Worm (Caenorhabditis elegans): ENCODE data around the gene symk-1.

The symk-1 gene

DNA sequence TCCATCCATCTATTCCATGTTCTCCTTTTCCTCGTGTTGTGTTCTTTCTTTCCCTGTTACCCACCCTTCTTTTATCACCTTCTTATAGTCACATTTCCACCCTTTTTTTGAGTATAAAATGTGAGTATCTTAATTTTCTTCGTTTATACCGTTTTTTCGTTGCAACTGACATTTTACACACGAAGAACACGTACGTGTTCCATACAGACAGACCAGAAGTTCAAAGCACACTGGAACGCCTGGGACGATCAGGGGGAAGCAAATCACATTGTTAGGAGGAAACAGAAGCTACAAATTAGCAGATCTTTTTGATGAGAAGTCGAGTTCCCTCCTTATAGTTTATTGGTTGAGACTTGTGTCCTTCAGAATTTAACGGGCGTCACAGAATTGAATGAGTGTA lies 45.6 kb downstream of the symk-1 start:
- TF ChIP-seq ham-2 (GFP tag; optimal IDR thresholded peaks at IDR 0.05): no peak
- peak; percentile 26 for TF ChIP-seq sptf-1 (tag; optimal IDR thresholded peaks at IDR 0.05)

DNA sequence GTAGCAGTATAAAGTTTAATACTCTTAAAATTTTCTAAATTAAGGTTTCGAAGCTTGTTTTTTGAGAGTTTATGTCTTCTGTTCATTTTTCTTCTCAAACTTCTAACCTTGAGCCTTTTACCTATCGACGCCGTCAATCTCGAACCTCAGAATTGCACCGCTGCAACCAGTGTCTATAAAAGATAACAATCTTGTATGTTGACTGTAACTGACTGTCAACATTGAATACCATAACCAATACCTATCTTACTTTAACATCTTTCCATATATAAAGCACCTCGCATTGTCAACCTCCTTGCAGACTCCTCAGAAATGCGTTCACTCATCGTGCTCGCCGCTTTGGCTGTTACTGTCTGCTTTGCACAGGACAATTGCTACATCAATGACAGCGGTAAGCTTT lies 48.6 kb downstream of the symk-1 start, which contains the start of gene grd-5:
TSS of gene grd-5 (plus strand) at position 295 of the 400 bp plus-strand sequence.
- TF ChIP-seq cnd-1 (tag; optimal IDR thresholded peaks at IDR 0.05): no peak
- TF ChIP-seq nhr-28 (tag; optimal IDR thresholded peaks at IDR 0.05): no peak
- no peak for TF ChIP-seq flh-1 (GFP tag; optimal IDR thresholded peaks at IDR 0.05)
- no peak for TF ChIP-seq M03D4.4 (tag; optimal IDR thresholded peaks at IDR 0.05)
- TF ChIP-seq blmp-1 (tag; optimal IDR thresholded peaks at IDR 0.05): no peak
- no peak for TF ChIP-seq ceh-83 (GFP tag; optimal IDR thresholded peaks at IDR 0.05)
- TF ChIP-seq elt-1 (tag; optimal IDR thresholded peaks at IDR 0.05; ENCODE audit: borderline replicate concordance, insufficient read depth): no peak
- no peak for TF ChIP-seq nhr-237 (tag; optimal IDR thresholded peaks at IDR 0.05)
- TF ChIP-seq hlh-1 (tag; optimal IDR thresholded peaks at IDR 0.05): no peak
- no peak for TF ChIP-seq nhr-2 (tag; optimal IDR thresholded peaks at IDR 0.05)
- no peak for TF ChIP-seq mls-2 (tag; optimal IDR thresholded peaks at IDR 0.05)
- no peak for TF ChIP-seq unc-39 (tag; optimal IDR thresholded peaks at IDR 0.05)
- TF ChIP-seq ceh-43 (GFP tag; optimal IDR thresholded peaks at IDR 0.05): no peak
- no peak for TF ChIP-seq ztf-11 (tag; optimal IDR thresholded peaks at IDR 0.05)
- no peak for TF ChIP-seq tbx-8 (GFP tag; optimal IDR thresholded peaks at IDR 0.05)
- no peak for TF ChIP-seq ces-1 (GFP tag; optimal IDR thresholded peaks at IDR 0.05)
- no peak for TF ChIP-seq zip-8 (tag; optimal IDR thresholded peaks at IDR 0.05)

DNA sequence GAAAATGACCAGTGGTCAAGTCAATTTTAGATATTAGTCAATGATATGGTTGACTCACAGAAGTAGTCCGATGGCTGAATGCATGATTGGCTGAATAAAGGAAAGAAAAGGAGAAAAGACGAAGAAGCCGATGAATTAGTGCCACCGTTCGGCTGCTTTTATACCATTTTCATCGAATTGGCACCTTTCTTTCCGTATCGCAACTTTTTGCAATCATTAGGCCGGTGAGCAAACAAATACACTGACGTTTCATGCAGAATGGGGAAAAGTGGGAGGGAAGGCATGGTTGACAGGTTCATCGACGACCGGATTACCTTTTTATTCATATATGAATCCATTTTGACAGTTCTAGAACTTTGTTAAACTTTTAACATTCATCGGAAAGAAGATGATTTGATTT lies 51.1 kb downstream of the symk-1 start, which contains the start of gene idpc-2:
TSS of gene idpc-2 (minus strand) at position 101 of the 400 bp plus-strand sequence.
- TF ChIP-seq mls-2 (tag; optimal IDR thresholded peaks at IDR 0.05): no peak
- TF ChIP-seq ceh-43 (GFP tag; optimal IDR thresholded peaks at IDR 0.05): no peak
- no peak for TF ChIP-seq nhr-237 (tag; optimal IDR thresholded peaks at IDR 0.05)
- TF ChIP-seq nhr-12 (tag; optimal IDR thresholded peaks at IDR 0.05): no peak
- no peak for TF ChIP-seq unc-39 (tag; optimal IDR thresholded peaks at IDR 0.05)
- no peak for TF ChIP-seq ham-2 (GFP tag; optimal IDR thresholded peaks at IDR 0.05)

DNA sequence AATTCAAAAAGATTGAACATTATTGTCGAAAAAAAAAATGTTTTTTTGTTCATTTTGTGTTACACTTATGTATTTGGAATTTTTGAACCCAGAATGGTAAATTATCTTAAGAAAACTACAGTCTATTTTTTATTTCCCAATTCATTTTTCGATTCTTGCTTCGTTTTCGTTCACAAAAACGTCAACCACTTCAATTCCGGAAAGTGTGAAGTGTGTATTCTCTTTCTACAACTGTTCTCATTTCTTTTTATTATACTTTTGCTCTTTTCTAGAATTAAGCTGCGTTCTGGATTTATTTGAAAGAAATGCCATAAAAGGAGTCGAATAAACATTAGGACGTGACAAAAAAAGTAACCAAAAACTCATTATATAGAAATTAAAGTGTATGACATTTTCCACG lies 52.2 kb downstream of the symk-1 start, which contains the start of gene F41E6.1:
TSS of gene F41E6.1 (plus strand) at position 301 of the 400 bp plus-strand sequence.
- TF ChIP-seq snpc-4 (tag; optimal IDR thresholded peaks at IDR 0.05): no peak
- TF ChIP-seq ceh-39 (tag; optimal IDR thresholded peaks at IDR 0.05): no peak
- no peak for TF ChIP-seq lin-13 (tag; optimal IDR thresholded peaks at IDR 0.05)
- TF ChIP-seq nhr-76 (tag; optimal IDR thresholded peaks at IDR 0.05): no peak
- no peak for TF ChIP-seq flh-1 (GFP tag; optimal IDR thresholded peaks at IDR 0.05)
- no peak for TF ChIP-seq lsy-2 (tag; optimal IDR thresholded peaks at IDR 0.05)
- TF ChIP-seq M03D4.4 (tag; optimal IDR thresholded peaks at IDR 0.05): no peak
- TF ChIP-seq ceh-43 (GFP tag; optimal IDR thresholded peaks at IDR 0.05): no peak

DNA sequence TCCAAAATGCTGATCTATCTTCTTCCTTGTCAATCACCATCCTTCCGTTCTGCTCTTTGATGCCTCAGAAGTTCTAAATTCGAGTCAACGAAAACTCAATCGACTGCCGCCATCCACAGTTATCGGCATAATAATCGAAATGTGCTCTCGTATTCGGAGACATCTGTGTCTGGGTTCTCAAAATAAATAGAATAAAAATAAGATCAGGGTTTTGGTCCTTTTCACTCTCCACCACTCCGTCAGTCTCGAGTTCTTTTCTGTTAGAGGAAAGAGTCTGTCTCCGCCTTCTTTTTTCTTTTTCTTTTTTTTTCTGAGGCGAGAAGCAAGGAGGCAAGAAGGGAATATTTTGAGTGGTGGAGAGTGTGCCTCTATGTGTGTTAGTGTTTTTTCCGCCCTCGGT lies 53.6 kb downstream of the symk-1 start, which contains the start of gene F41E6.17:
TSS of gene F41E6.17 (plus strand) at position 348 of the 400 bp plus-strand sequence.
- no peak for TF ChIP-seq ceh-39 (tag; optimal IDR thresholded peaks at IDR 0.05)
- TF ChIP-seq ces-1 (GFP tag; optimal IDR thresholded peaks at IDR 0.05): peak; percentile 41

DNA sequence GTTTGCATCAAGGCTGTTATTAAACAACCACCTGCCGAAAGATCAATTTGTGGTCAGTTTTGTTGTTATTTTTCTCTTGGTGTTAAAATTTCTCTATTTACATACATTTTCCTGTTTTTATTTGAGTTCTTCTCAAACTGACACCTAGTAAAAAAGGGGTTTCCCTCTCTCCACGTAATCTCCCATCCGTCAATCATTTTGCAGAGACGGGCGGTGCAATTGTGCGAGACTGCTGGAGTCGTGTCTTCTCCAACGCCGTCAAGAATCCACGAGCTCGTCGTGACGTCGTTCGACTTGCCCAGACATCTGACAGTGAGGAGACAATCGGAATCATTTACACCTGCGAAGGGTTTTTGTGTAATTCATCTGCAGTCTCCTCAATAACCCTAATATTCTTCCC lies 56.3 kb downstream of the symk-1 start:
- TF ChIP-seq tbx-8 (GFP tag; optimal IDR thresholded peaks at IDR 0.05) (no peak), nhr-2 (tag; optimal IDR thresholded peaks at IDR 0.05) (no peak), ceh-83 (GFP tag; optimal IDR thresholded peaks at IDR 0.05) (no peak), mab-5 (tag; optimal IDR thresholded peaks at IDR 0.05) (no peak), cnd-1 (tag; optimal IDR thresholded peaks at IDR 0.05) (no peak), sptf-1 (tag; optimal IDR thresholded peaks at IDR 0.05) (no peak), snpc-4 (tag; optimal IDR thresholded peaks at IDR 0.05) (no peak)

DNA sequence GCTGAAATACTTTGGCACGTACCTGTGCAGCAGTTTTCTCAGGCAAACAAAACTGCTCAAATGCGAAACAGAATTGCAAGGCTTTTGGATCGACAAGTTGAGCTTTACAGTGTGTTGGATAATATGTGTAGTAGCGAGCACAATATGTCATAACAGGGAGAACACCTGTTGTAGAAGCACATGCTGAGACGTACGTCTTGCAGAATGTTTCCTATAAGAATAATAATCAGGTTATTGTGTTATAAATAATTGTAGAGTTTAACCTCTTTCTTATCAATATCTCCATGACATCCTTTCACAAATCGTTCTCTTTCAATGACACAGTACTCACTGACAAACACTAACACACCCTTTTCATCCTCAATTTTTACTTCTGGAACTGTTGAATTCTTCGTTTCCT lies 57.5 kb downstream of the symk-1 start:
- TF ChIP-seq ham-2 (GFP tag; optimal IDR thresholded peaks at IDR 0.05) (no peak), ceh-43 (GFP tag; optimal IDR thresholded peaks at IDR 0.05) (no peak), M03D4.4 (tag; optimal IDR thresholded peaks at IDR 0.05) (no peak), lsy-2 (tag; optimal IDR thresholded peaks at IDR 0.05) (no peak), snpc-4 (tag; optimal IDR thresholded peaks at IDR 0.05) (no peak), drap-1 (GFP tag; optimal IDR thresholded peaks at IDR 0.05) (no peak)

Measured in whole organism, mixed stage, embryonic.